Fruit fly (Drosophila melanogaster) whole organism, embryonic: Measurements from ENCODE around the gene CG13365.

ENCODE experiments used
- ATbp ChIP-seq: fragments of 200-800 bp; sonication (Bioruptor generic); optimal IDR thresholded peaks from 2 replicates; lab custom pipeline; 2017; ENCODE audit warnings: missing biosample characterization, mild to moderate bottlenecking, missing genetic modification characterization, missing genetic modification reagents
- B-H2 ChIP-seq: fragments of 200-800 bp; sonication (Bioruptor generic); optimal IDR thresholded peaks from 2 replicates; lab custom pipeline; 2018; ENCODE audit warnings: missing biosample characterization, mild to moderate bottlenecking, missing genetic modification characterization
- CG10209 ChIP-seq: fragments of 200-800 bp; sonication (Bioruptor generic); optimal IDR thresholded peaks from 3 replicates; lab custom pipeline; 2017; ENCODE audit warnings: missing biosample characterization, mild to moderate bottlenecking, missing genetic modification characterization, missing genetic modification reagents
- CG10462 ChIP-seq: fragments of 200-800 bp; sonication (Bioruptor generic); optimal IDR thresholded peaks from 2 replicates; lab custom pipeline; 2016; ENCODE audit warnings: missing biosample characterization, missing genetic modification characterization
- CG11093 ChIP-seq: fragments of 200-800 bp; sonication (Bioruptor generic); IDR thresholded peaks from 3 replicates; pipeline ENCODE4 v1.3.6; 2022; ENCODE audit warnings: missing biosample characterization, missing genetic modification characterization
- CG1529 ChIP-seq: fragments of 200-800 bp; sonication (Bioruptor generic); optimal IDR thresholded peaks from 3 replicates; lab custom pipeline; 2018; ENCODE audit warnings: missing biosample characterization, missing genetic modification characterization
- CG1602 ChIP-seq: fragments of 200-800 bp; sonication (Bioruptor generic); optimal IDR thresholded peaks from 3 replicates; lab custom pipeline; 2016; ENCODE audit warnings: missing biosample characterization, missing genetic modification characterization
- CG16779 ChIP-seq: fragments of 200-800 bp; sonication (Bioruptor generic); IDR thresholded peaks from 2 replicates; pipeline ENCODE4 v1.3.6; 2022; ENCODE audit warnings: missing biosample characterization, missing genetic modification characterization
- CG16863 ChIP-seq: fragments of 200-800 bp; sonication (Bioruptor generic); optimal IDR thresholded peaks from 3 replicates; lab custom pipeline; 2016; ENCODE audit warnings: missing biosample characterization, missing genetic modification characterization
- CG17361 ChIP-seq: fragments of 200-800 bp; sonication (Bioruptor generic); IDR thresholded peaks from 3 replicates; pipeline ENCODE4 v1.3.6; 2022; ENCODE audit warnings: missing biosample characterization, missing genetic modification characterization
- CG1792 ChIP-seq: fragments of 200-800 bp; sonication (Bioruptor generic); optimal IDR thresholded peaks from 2 replicates; lab custom pipeline; 2016; ENCODE audit warnings: missing biosample characterization, missing genetic modification characterization
- CG18262 ChIP-seq: fragments of 200-800 bp; optimal IDR thresholded peaks from 3 replicates; lab custom pipeline; 2019; ENCODE audit warnings: missing biosample characterization, mild to moderate bottlenecking, missing genetic modification characterization, moderate library complexity
- CG1832 ChIP-seq: fragments of 200-800 bp; sonication (Bioruptor generic); optimal IDR thresholded peaks from 2 replicates; lab custom pipeline; 2017; ENCODE audit warnings: missing biosample characterization, mild to moderate bottlenecking, missing genetic modification characterization, inconsistent platforms
- CG2116 ChIP-seq: fragments of 200-800 bp; sonication (Bioruptor generic); optimal IDR thresholded peaks from 3 replicates; lab custom pipeline; 2018; ENCODE audit warnings: missing biosample characterization, mild to moderate bottlenecking, missing genetic modification characterization
- CG2712 ChIP-seq: fragments of 200-800 bp; optimal IDR thresholded peaks from 3 replicates; lab custom pipeline; 2019; ENCODE audit warnings: missing biosample characterization, mild to moderate bottlenecking, missing genetic modification characterization, moderate library complexity
- CG31365 ChIP-seq: fragments of 200-800 bp; sonication (Bioruptor generic); optimal IDR thresholded peaks from 2 replicates; lab custom pipeline; 2018; ENCODE audit warnings: missing biosample characterization, mild to moderate bottlenecking, missing genetic modification characterization
- CG31388 ChIP-seq: fragments of 200-800 bp; sonication (Bioruptor generic); optimal IDR thresholded peaks from 2 replicates; lab custom pipeline; 2016; ENCODE audit warnings: missing biosample characterization, missing genetic modification characterization
- CG3995 ChIP-seq: fragments of 200-800 bp; sonication (Bioruptor generic); optimal IDR thresholded peaks from 3 replicates; lab custom pipeline; 2016; ENCODE audit warnings: missing biosample characterization, missing genetic modification characterization
- CG6765 ChIP-seq: fragments of 200-800 bp; sonication (Bioruptor generic); optimal IDR thresholded peaks from 3 replicates; lab custom pipeline; 2017; ENCODE audit warnings: missing biosample characterization, mild to moderate bottlenecking, missing genetic modification characterization
- CG6854 ChIP-seq: fragments of 200-800 bp; sonication (Bioruptor generic); optimal IDR thresholded peaks from 3 replicates; lab custom pipeline; 2017; ENCODE audit warnings: missing biosample characterization, mild to moderate bottlenecking, missing genetic modification characterization
- CG7271 ChIP-seq: fragments of 200-800 bp; sonication (Bioruptor generic); optimal IDR thresholded peaks from 2 replicates; lab custom pipeline; 2018; ENCODE audit warnings: missing biosample characterization, mild to moderate bottlenecking, missing genetic modification characterization, moderate library complexity
- CG8359 ChIP-seq: fragments of 200-800 bp; sonication (Bioruptor generic); optimal IDR thresholded peaks from 2 replicates; lab custom pipeline; 2017; ENCODE audit warnings: missing biosample characterization, mild to moderate bottlenecking, missing genetic modification characterization, borderline replicate concordance
- CG9727 ChIP-seq: fragments of 200-800 bp; sonication (Bioruptor generic); optimal IDR thresholded peaks from 3 replicates; lab custom pipeline; 2017; ENCODE audit warnings: missing biosample characterization, mild to moderate bottlenecking, missing genetic modification characterization
- CG9932 ChIP-seq: fragments of 200-800 bp; sonication (Bioruptor generic); IDR thresholded peaks from 2 replicates; pipeline ENCODE4 v1.3.6; 2022; ENCODE audit warnings: missing biosample characterization, missing genetic modification characterization
- CoRest ChIP-seq: fragments of 200-800 bp; sonication (Bioruptor generic); optimal IDR thresholded peaks from 3 replicates; lab custom pipeline; 2018; ENCODE audit warnings: missing biosample characterization, mild to moderate bottlenecking, missing genetic modification characterization, moderate library complexity
- Dip2 ChIP-seq: fragments of 200-800 bp; sonication (Bioruptor generic); IDR thresholded peaks from 2 replicates; pipeline ENCODE4 v1.3.6; 2022; ENCODE audit warnings: missing biosample characterization, missing genetic modification characterization
- Hmx ChIP-seq: fragments of 200-800 bp; sonication (Bioruptor generic); optimal IDR thresholded peaks from 2 replicates; lab custom pipeline; 2016; ENCODE audit warnings: missing biosample characterization, missing genetic modification characterization
- NC2α ChIP-seq: fragments of 200-800 bp; sonication (Bioruptor generic); optimal IDR thresholded peaks from 2 replicates; lab custom pipeline; 2016; ENCODE audit warnings: missing biosample characterization, missing genetic modification characterization
- Sox102F ChIP-seq: fragments of 200-800 bp; sonication (Bioruptor generic); optimal IDR thresholded peaks from 2 replicates; lab custom pipeline; 2018; ENCODE audit warnings: missing biosample characterization, mild to moderate bottlenecking, missing genetic modification characterization, moderate library complexity
- Taf1 ChIP-seq: fragments of 200-800 bp; sonication (Bioruptor generic); IDR thresholded peaks from 2 replicates; pipeline ENCODE4 v1.3.6; 2022; ENCODE audit warnings: missing biosample characterization, missing genetic modification characterization
- YL-1 ChIP-seq: fragments of 200-800 bp; sonication (Bioruptor generic); optimal IDR thresholded peaks from 3 replicates; lab custom pipeline; 2017; ENCODE audit warnings: missing biosample characterization, mild to moderate bottlenecking, missing genetic modification characterization
- az2 ChIP-seq: fragments of 200-800 bp; sonication (Bioruptor generic); optimal IDR thresholded peaks from 3 replicates; lab custom pipeline; 2016; ENCODE audit warnings: missing biosample characterization, missing genetic modification characterization
- bigmax ChIP-seq: fragments of 200-800 bp; sonication (Bioruptor generic); optimal IDR thresholded peaks from 2 replicates; lab custom pipeline; 2018; ENCODE audit warnings: missing biosample characterization, mild to moderate bottlenecking, missing genetic modification characterization
- bowl ChIP-seq: fragments of 200-800 bp; sonication (Bioruptor generic); IDR thresholded peaks from 2 replicates; pipeline ENCODE4 v1.3.6; 2022; ENCODE audit warnings: missing biosample characterization, missing genetic modification characterization
- chn ChIP-seq: fragments of 200-800 bp; sonication (Bioruptor generic); optimal IDR thresholded peaks from 2 replicates; lab custom pipeline; 2016; ENCODE audit warnings: missing biosample characterization, missing genetic modification characterization
- corto ChIP-seq: fragments of 200-800 bp; sonication (Bioruptor generic); optimal IDR thresholded peaks from 2 replicates; lab custom pipeline; 2016; ENCODE audit warnings: missing biosample characterization, mild to moderate bottlenecking, missing genetic modification characterization, moderate library complexity
- dmrt99B ChIP-seq: fragments of 200-800 bp; sonication (Bioruptor generic); optimal IDR thresholded peaks from 2 replicates; lab custom pipeline; 2018; ENCODE audit warnings: missing biosample characterization, mild to moderate bottlenecking, missing genetic modification characterization, moderate library complexity
- ems ChIP-seq: fragments of 200-800 bp; sonication (Bioruptor generic); optimal IDR thresholded peaks from 3 replicates; lab custom pipeline; 2016; ENCODE audit warnings: missing biosample characterization, missing genetic modification characterization
- eve ChIP-seq, 2 experiments: fragments of >200 bp; optimal IDR thresholded peaks; 2 replicates each; lab custom pipeline; 2017; ENCODE audit warnings: missing biosample characterization in 2 of 2, missing genetic modification characterization in 2 of 2
- eyg ChIP-seq: fragments of 200-800 bp; sonication (Bioruptor generic); optimal IDR thresholded peaks from 3 replicates; lab custom pipeline; 2016; ENCODE audit warnings: missing biosample characterization, missing genetic modification characterization
- gt ChIP-seq: fragments of 200-800 bp; sonication (Bioruptor generic); IDR thresholded peaks from 2 replicates; pipeline ENCODE4 v1.3.6; 2022; ENCODE audit warnings: missing biosample characterization, missing genetic modification characterization
- lilli ChIP-seq: fragments of 200-800 bp; sonication (Bioruptor generic); optimal IDR thresholded peaks from 3 replicates; lab custom pipeline; 2016; ENCODE audit warnings: missing biosample characterization, missing genetic modification characterization
- mld ChIP-seq: fragments of 200-800 bp; sonication (Bioruptor generic); IDR thresholded peaks from 3 replicates; pipeline ENCODE4 v1.3.6; 2022; ENCODE audit warnings: missing biosample characterization, missing genetic modification characterization; ENCODE audit not compliant: partially characterized antibody
- prd ChIP-seq, 3 experiments: fragments of >200 bp in 2 of 3; fragments of 200-800 bp in 1 of 3; sonication (Bioruptor generic) in 1 of 3; optimal IDR thresholded peaks in 2 of 3; IDR thresholded peaks in 1 of 3; 2 replicates in 2 of 3; 3 replicates in 1 of 3; pipeline versions ENCODE4 v1.3.6 to Lab custom; 2017 to 2022; ENCODE audit warnings: missing biosample characterization in 1 of 3, missing genetic modification characterization in 1 of 3
- psq ChIP-seq: fragments of 200-800 bp; sonication (Bioruptor generic); optimal IDR thresholded peaks from 2 replicates; lab custom pipeline; 2017; ENCODE audit warnings: missing biosample characterization, missing genetic modification characterization
- repo ChIP-seq: fragments of 200-800 bp; sonication (Bioruptor generic); optimal IDR thresholded peaks from 2 replicates; lab custom pipeline; 2016; ENCODE audit warnings: missing biosample characterization, missing genetic modification characterization
- scrt ChIP-seq: fragments of 200-800 bp; sonication (Bioruptor generic); optimal IDR thresholded peaks from 2 replicates; lab custom pipeline; 2018; ENCODE audit warnings: missing biosample characterization, mild to moderate bottlenecking, missing genetic modification characterization, moderate library complexity
- seq ChIP-seq: fragments of 200-800 bp; sonication (Bioruptor generic); IDR thresholded peaks from 2 replicates; pipeline ENCODE4 v1.3.6; 2022; ENCODE audit warnings: missing biosample characterization, missing genetic modification characterization
- tin ChIP-seq: fragments of 200-800 bp; sonication (Bioruptor generic); optimal IDR thresholded peaks from 3 replicates; lab custom pipeline; 2016; ENCODE audit warnings: missing biosample characterization, missing genetic modification characterization

Gene CG13365

DNA sequence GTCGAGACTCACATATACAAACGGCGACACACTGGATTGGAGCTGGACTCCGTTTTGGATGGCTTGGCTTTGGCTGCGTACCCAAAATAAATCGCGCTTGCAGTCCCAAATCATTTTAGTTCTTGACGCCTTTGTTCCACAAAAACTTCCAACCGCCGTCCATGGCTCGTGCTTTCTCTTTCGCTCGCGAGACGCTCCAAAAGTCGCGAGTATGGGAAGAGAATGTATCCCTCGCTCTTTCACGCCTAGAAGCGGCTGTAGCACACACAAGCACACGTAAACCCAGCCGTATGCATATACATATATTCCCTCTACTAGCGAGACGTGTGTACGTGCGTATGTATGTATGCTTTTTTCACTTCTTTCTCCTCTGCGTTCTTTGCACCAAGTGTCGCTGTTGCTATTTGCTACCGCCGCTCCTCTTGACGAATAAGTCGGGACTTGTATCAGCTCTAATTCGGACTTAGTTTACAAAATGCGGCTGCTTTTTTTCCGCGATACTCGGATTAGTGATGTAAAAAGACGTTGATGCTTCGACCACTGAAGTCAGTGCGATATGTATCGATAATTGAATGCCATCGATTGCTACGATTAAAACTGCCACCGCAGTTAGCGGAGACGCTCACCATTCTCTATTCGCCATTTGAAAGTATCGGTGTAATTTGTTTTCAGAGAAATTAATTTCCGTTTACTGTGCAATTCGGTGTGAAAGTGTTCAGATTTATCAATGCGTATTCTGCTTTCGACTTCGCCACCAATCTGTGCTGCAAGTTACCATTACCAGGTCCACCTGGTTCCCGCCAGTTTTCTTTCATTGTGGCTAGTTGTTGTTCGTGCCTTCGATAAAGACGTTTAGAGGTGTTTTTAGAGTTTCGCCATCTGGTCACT lies 34.7 kb upstream of the CG13365 start, which contains the start of the genes Hmt4-20 and SkpA (continued):
- TF ChIP-seq corto (GFP tag; lab: Kevin White, UChicago) (no peak), CG1832 (GFP tag; lab: Kevin White, UChicago) (peak; percentile 84), CG9932 (GFP tag; lab: Robert Waterston, UW) (peak; percentile 57), NC2α (GFP tag; lab: Kevin White, UChicago) (no peak), chn (GFP tag; lab: Kevin White, UChicago) (no peak), Sox102F (GFP tag; lab: Kevin White, UChicago) (no peak), CG1529 (GFP tag; lab: Kevin White, UChicago) (no peak), CG10209 (GFP tag; lab: Kevin White, UChicago) (no peak), CG16779 (GFP tag; lab: Robert Waterston, UW) (no peak), CG1792 (no peak), lilli (GFP tag; lab: Kevin White, UChicago) (no peak), bowl (GFP tag; lab: Robert Waterston, UW) (no peak), ems (GFP tag; lab: Kevin White, UChicago) (no peak), gt (GFP tag; lab: Robert Waterston, UW) (no peak), CG11093 (no peak), CG6854 (GFP tag; lab: Kevin White, UChicago) (no peak), seq (GFP tag; lab: Robert Waterston, UW) (no peak), bigmax (GFP tag; lab: Kevin White, UChicago) (no peak), CG3995 (GFP tag; lab: Kevin White, UChicago) (peak; percentile 9), dmrt99B (tag; lab: Kevin White, UChicago) (no peak), CG7271 (tag; lab: Kevin White, UChicago) (no peak), CG2712 (peak; percentile 23), mld (peak; percentile 78; the same call in 2 of the 3 replicates), CG1602 (GFP tag; lab: Kevin White, UChicago) (no peak), CG6765 (GFP tag; lab: Kevin White, UChicago) (no peak), CG17361 (GFP tag; lab: Robert Waterston, UW) (peak; percentile 37; the same call in 2 of the 3 replicates), tin (GFP tag; lab: Kevin White, UChicago) (no peak), ATbp (GFP tag; lab: Kevin White, UChicago) (no peak), CG2116 (peak; percentile 83), scrt (GFP tag; lab: Kevin White, UChicago) (no peak), CG8359 (GFP tag; lab: Kevin White, UChicago) (no peak), YL-1 (GFP tag; lab: Kevin White, UChicago) (no peak), CG31365 (tag; lab: Kevin White, UChicago) (no peak), Taf1 (GFP tag; lab: Robert Waterston, UW) (no peak), CG10462 (GFP tag; lab: Kevin White, UChicago) (no peak), repo (GFP tag; lab: Kevin White, UChicago) (no peak), eyg (GFP tag; lab: Kevin White, UChicago) (no peak), Hmx (GFP tag; lab: Kevin White, UChicago) (no peak), az2 (GFP tag; lab: Kevin White, UChicago) (no peak), CG18262 (no peak), CG16863 (GFP tag; lab: Kevin White, UChicago) (no peak), prd (optimal IDR thresholded peaks at IDR 0.05; lab: Kevin White, UChicago) (no peak), prd (GFP tag; IDR thresholded peaks at IDR 0.05; lab: Robert Waterston, UW) (no peak), Dip2 (no peak), eve (GFP tag; optimal IDR thresholded peaks at IDR 0.05; lab: Kevin White, UChicago) (no peak), psq (GFP tag; lab: Kevin White, UChicago) (no peak), CoRest (tag; lab: Kevin White, UChicago) (peak; percentile 25), CG9727 (GFP tag; lab: Kevin White, UChicago) (peak; percentile 5), B-H2 (GFP tag; lab: Kevin White, UChicago) (no peak), CG31388 (GFP tag; lab: Kevin White, UChicago) (no peak)
